Fruit fly (Drosophila melanogaster) S2 (cell line): ENCODE measurements around the gene CG34056.

ENCODE experiments used
- CG8478 ChIP-seq: fragments of >200 bp; optimal IDR thresholded peaks from 2 replicates; lab custom pipeline; 2018
- CTCF ChIP-seq, 2 experiments: fragments of >200 bp; optimal IDR thresholded peaks; 2 replicates each; lab custom pipeline; 2018

DNA sequence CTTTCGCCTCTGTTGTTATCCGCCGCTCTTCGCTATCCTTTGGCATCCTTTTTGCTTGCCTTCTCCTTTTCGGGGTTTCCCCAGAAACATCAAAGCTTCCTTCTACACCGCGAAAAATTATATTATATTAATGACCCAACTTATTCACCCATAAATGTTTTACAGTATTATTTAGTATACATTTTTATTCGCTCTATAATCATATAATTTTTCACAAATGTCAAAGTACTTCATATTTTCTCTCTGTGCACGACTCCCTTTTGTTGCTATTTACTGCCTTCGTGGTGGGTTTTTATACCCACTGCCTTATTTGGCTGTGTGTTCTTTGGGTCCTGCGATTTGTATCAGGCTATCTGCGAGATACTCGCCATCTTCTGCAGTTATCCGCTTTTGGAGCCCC, 21.5 kb downstream of the CG34056 start:
- TF ChIP-seq CG8478 (no peak), CTCF (optimal IDR thresholded peaks at IDR 0.05; lab: Kevin White, UChicago) (no peak)
